Worm (Caenorhabditis elegans) whole organism, L1 larva: Measurements from ENCODE around the gene tmem-138.

Source experiments
- C04F5.9 ChIP-seq: sonication (generic microtip); optimal IDR thresholded peaks from 2 replicates; lab custom pipeline; 2016; ENCODE audit warnings: missing genetic modification characterization, missing compliant biosample characterization
- C16A3.4 ChIP-seq: fragments of 150-350 bp; optimal IDR thresholded peaks from 2 replicates; lab custom pipeline; 2014; ENCODE audit warnings: missing biosample characterization, missing genetic modification characterization
- F16B12.6 ChIP-seq: fragments of 150-350 bp; optimal IDR thresholded peaks from 2 replicates; lab custom pipeline; 2014; ENCODE audit warnings: missing biosample characterization, missing genetic modification characterization
- aly-2 ChIP-seq: fragments of 150-350 bp; optimal IDR thresholded peaks from 2 replicates; lab custom pipeline; 2014; ENCODE audit warnings: missing biosample characterization, missing genetic modification characterization
- ama-1 ChIP-seq: fragments of 150-350 bp; optimal IDR thresholded peaks from 2 replicates; lab custom pipeline; 2014
- blmp-1 ChIP-seq: fragments of 150-350 bp; optimal IDR thresholded peaks from 2 replicates; lab custom pipeline; 2014; ENCODE audit warnings: missing biosample characterization, missing genetic modification characterization
- ceh-63 ChIP-seq: fragments of 200-800 bp; sonication (Bioruptor generic); optimal IDR thresholded peaks from 2 replicates; lab custom pipeline; 2018; ENCODE audit warnings: mild to moderate bottlenecking, missing genetic modification characterization, missing compliant biosample characterization
- ceh-8 ChIP-seq: fragments of 200-800 bp; sonication (Bioruptor generic); optimal IDR thresholded peaks from 2 replicates; lab custom pipeline; 2018; ENCODE audit warnings: mild to moderate bottlenecking, missing genetic modification characterization, moderate library complexity, missing compliant biosample characterization
- ceh-82 ChIP-seq, 3 experiments: fragments of 150-350 bp in 1 of 3; sonication (generic microtip) in 2 of 3; optimal IDR thresholded peaks; 2 replicates each; lab custom pipeline; 2014 to 2017; ENCODE audit warnings: missing biosample characterization in 3 of 3, missing genetic modification characterization in 3 of 3
- ceh-88 ChIP-seq: fragments of 200-800 bp; sonication (Bioruptor generic); IDR thresholded peaks from 2 replicates; pipeline ENCODE4 v1.3.6; 2022; ENCODE audit warnings: missing genetic modification characterization, missing compliant biosample characterization
- ceh-90 ChIP-seq: sonication (generic microtip); optimal IDR thresholded peaks from 2 replicates; lab custom pipeline; 2016; ENCODE audit warnings: missing genetic modification characterization, missing compliant biosample characterization
- ces-1 ChIP-seq: fragments of 150-350 bp; optimal IDR thresholded peaks from 2 replicates; lab custom pipeline; 2014; ENCODE audit warnings: missing biosample characterization, missing genetic modification reagents, missing genetic modification characterization
- dpl-1 ChIP-seq, 3 experiments: fragments of 150-350 bp in 2 of 3; sonication (generic microtip) in 1 of 3; optimal IDR thresholded peaks; 2 replicates each; lab custom pipeline; 2014 to 2017; ENCODE audit warnings: missing biosample characterization in 3 of 3, missing genetic modification characterization in 3 of 3, missing genetic modification reagents in 3 of 3
- dsc-1 ChIP-seq: sonication (generic microtip); optimal IDR thresholded peaks from 2 replicates; lab custom pipeline; 2016; ENCODE audit warnings: mild to moderate bottlenecking, missing genetic modification characterization, missing compliant biosample characterization
- efl-3 ChIP-seq: fragments of 200-800 bp; sonication (Bioruptor generic); optimal IDR thresholded peaks from 2 replicates; lab custom pipeline; 2018; ENCODE audit warnings: mild to moderate bottlenecking, missing genetic modification characterization, missing compliant biosample characterization
- elt-3 ChIP-seq, 6 experiments: fragments of 150-350 bp in 1 of 6; sonication (generic microtip); optimal IDR thresholded peaks; 2 replicates each; lab custom pipeline; 2017 to 2018; ENCODE audit warnings: missing biosample characterization in 6 of 6, missing genetic modification characterization in 6 of 6, inconsistent platforms in 1 of 6
- fkh-4 ChIP-seq: sonication (generic microtip); optimal IDR thresholded peaks from 2 replicates; lab custom pipeline; 2016; ENCODE audit warnings: missing compliant biosample characterization, missing genetic modification characterization, borderline replicate concordance
- fkh-8 ChIP-seq: sonication (generic microtip); optimal IDR thresholded peaks from 2 replicates; lab custom pipeline; 2016; ENCODE audit warnings: mild to moderate bottlenecking, missing genetic modification characterization, missing compliant biosample characterization
- fos-1 ChIP-seq: fragments of 150-350 bp; optimal IDR thresholded peaks from 2 replicates; lab custom pipeline; 2014; ENCODE audit warnings: missing biosample characterization, missing genetic modification characterization
- grh-1 ChIP-seq: fragments of 200-800 bp; sonication (Bioruptor generic); IDR thresholded peaks from 2 replicates; pipeline ENCODE4 v1.3.6; 2022; ENCODE audit warnings: missing genetic modification reagents, missing genetic modification characterization, missing compliant biosample characterization
- hlh-4 ChIP-seq: sonication (generic microtip); optimal IDR thresholded peaks from 2 replicates; lab custom pipeline; 2016; ENCODE audit warnings: mild to moderate bottlenecking, missing genetic modification characterization, missing compliant biosample characterization
- hpl-2 ChIP-seq: fragments of 150-350 bp; optimal IDR thresholded peaks from 2 replicates; lab custom pipeline; 2014; ENCODE audit warnings: missing biosample characterization, missing genetic modification reagents, missing genetic modification characterization
- irx-1 ChIP-seq: sonication (generic microtip); optimal IDR thresholded peaks from 2 replicates; lab custom pipeline; 2016; ENCODE audit warnings: missing genetic modification characterization, missing compliant biosample characterization
- isw-1 ChIP-seq: fragments of 200-800 bp; sonication (Bioruptor generic); IDR thresholded peaks from 2 replicates; pipeline ENCODE4 v1.3.6; 2022; ENCODE audit warnings: missing genetic modification characterization, missing compliant biosample characterization
- jun-1 ChIP-seq: fragments of 150-350 bp; optimal IDR thresholded peaks from 2 replicates; lab custom pipeline; 2014; ENCODE audit warnings: missing biosample characterization, missing genetic modification reagents, missing genetic modification characterization
- lin-39 ChIP-seq: fragments of 150-350 bp; optimal IDR thresholded peaks from 2 replicates; lab custom pipeline; 2014; ENCODE audit warnings: missing biosample characterization, missing genetic modification reagents, missing genetic modification characterization
- lsy-2 ChIP-seq, 2 experiments: fragments of 150-350 bp; optimal IDR thresholded peaks; 2 replicates each; lab custom pipeline; 2014; ENCODE audit warnings: missing biosample characterization in 2 of 2, missing genetic modification characterization in 2 of 2
- mab-9 ChIP-seq: fragments of 200-800 bp; sonication (Bioruptor generic); IDR thresholded peaks from 2 replicates; pipeline ENCODE4 v1.3.6; 2022; ENCODE audit warnings: missing genetic modification reagents, missing genetic modification characterization, missing compliant biosample characterization
- mdl-1 ChIP-seq, 2 experiments: fragments of 150-350 bp; optimal IDR thresholded peaks; 2 replicates each; lab custom pipeline; 2014 to 2017; ENCODE audit warnings: missing biosample characterization in 2 of 2, missing genetic modification characterization in 2 of 2, inconsistent platforms in 1 of 2
- mef-2 ChIP-seq: fragments of 150-350 bp; optimal IDR thresholded peaks from 2 replicates; lab custom pipeline; 2014; ENCODE audit warnings: missing biosample characterization, missing genetic modification characterization
- mep-1 ChIP-seq: fragments of 150-350 bp; optimal IDR thresholded peaks from 2 replicates; lab custom pipeline; 2014; ENCODE audit warnings: missing biosample characterization, missing genetic modification characterization
- nhr-12 ChIP-seq: sonication (generic microtip); optimal IDR thresholded peaks from 2 replicates; lab custom pipeline; 2017; ENCODE audit warnings: missing biosample characterization, missing genetic modification characterization
- nhr-20 ChIP-seq: sonication (generic microtip); optimal IDR thresholded peaks from 2 replicates; lab custom pipeline; 2016; ENCODE audit warnings: mild to moderate bottlenecking, missing genetic modification characterization, missing compliant biosample characterization
- nhr-237 ChIP-seq: fragments of 150-350 bp; optimal IDR thresholded peaks from 2 replicates; lab custom pipeline; 2014; ENCODE audit warnings: missing biosample characterization, missing genetic modification characterization
- nhr-28 ChIP-seq: fragments of 150-350 bp; optimal IDR thresholded peaks from 2 replicates; lab custom pipeline; 2014; ENCODE audit warnings: missing biosample characterization, missing genetic modification characterization
- nhr-77 ChIP-seq: fragments of 150-350 bp; optimal IDR thresholded peaks from 2 replicates; lab custom pipeline; 2014; ENCODE audit warnings: missing biosample characterization, missing genetic modification characterization
- nhr-84 ChIP-seq: sonication (generic microtip); optimal IDR thresholded peaks from 2 replicates; lab custom pipeline; 2017; ENCODE audit warnings: missing biosample characterization, missing genetic modification characterization
- nhr-85 ChIP-seq: sonication (generic microtip); peaks from one replicate; lab custom pipeline; 2016; ENCODE audit warnings: missing genetic modification characterization, inconsistent platforms, missing compliant biosample characterization
- pag-3 ChIP-seq: sonication (generic microtip); optimal IDR thresholded peaks from 2 replicates; lab custom pipeline; 2017; ENCODE audit warnings: missing genetic modification characterization, mild to moderate bottlenecking, missing compliant biosample characterization, antibody characterized with exemption, borderline replicate concordance; ENCODE audit not compliant: insufficient read depth
- pax-3 ChIP-seq: fragments of 200-800 bp; sonication (Bioruptor generic); optimal IDR thresholded peaks from 2 replicates; lab custom pipeline; 2018; ENCODE audit warnings: mild to moderate bottlenecking, missing genetic modification characterization, moderate library complexity, missing compliant biosample characterization
- skn-1 ChIP-seq: fragments of 150-350 bp; optimal IDR thresholded peaks from 2 replicates; lab custom pipeline; 2014; ENCODE audit warnings: missing biosample characterization, missing genetic modification characterization
- snu-23 ChIP-seq: sonication (generic microtip); optimal IDR thresholded peaks from 2 replicates; lab custom pipeline; 2016; ENCODE audit warnings: missing genetic modification characterization, missing compliant biosample characterization
- sptf-1 ChIP-seq: fragments of 150-350 bp; optimal IDR thresholded peaks from 2 replicates; lab custom pipeline; 2014; ENCODE audit warnings: missing biosample characterization, missing genetic modification characterization
- sup-37 ChIP-seq: fragments of 200-800 bp; sonication (Bioruptor generic); optimal IDR thresholded peaks from 2 replicates; lab custom pipeline; 2018; ENCODE audit warnings: mild to moderate bottlenecking, missing genetic modification characterization, missing compliant biosample characterization
- swsn-7 ChIP-seq: sonication (generic microtip); optimal IDR thresholded peaks from 2 replicates; lab custom pipeline; 2016; ENCODE audit warnings: missing genetic modification characterization, missing compliant biosample characterization
- tbx-2 ChIP-seq: sonication (generic microtip); optimal IDR thresholded peaks from 2 replicates; lab custom pipeline; 2016; ENCODE audit warnings: missing genetic modification characterization, missing compliant biosample characterization
- unc-86 ChIP-seq: sonication (generic microtip); optimal IDR thresholded peaks from 2 replicates; lab custom pipeline; 2016; ENCODE audit warnings: missing genetic modification characterization, missing compliant biosample characterization
- vab-15 ChIP-seq: sonication (generic microtip); optimal IDR thresholded peaks from 2 replicates; lab custom pipeline; 2017; ENCODE audit warnings: missing genotype, mild to moderate bottlenecking, missing genetic modification characterization, missing compliant biosample characterization
- ztf-11 ChIP-seq, 2 experiments: sonication (generic microtip); optimal IDR thresholded peaks; 2 replicates each; lab custom pipeline; 2016 to 2017; ENCODE audit warnings: missing genetic modification characterization in 2 of 2, missing biosample characterization in 1 of 2, missing compliant biosample characterization in 1 of 2
- ztf-4 ChIP-seq: fragments of 150-350 bp; optimal IDR thresholded peaks from 2 replicates; lab custom pipeline; 2014; ENCODE audit warnings: missing biosample characterization, missing genetic modification characterization

tmem-138 gene

ce11 chrII:8143278-8143931 lies 13.7 kb upstream of the tmem-138 start, which contains the start of the genes ints-11 and rpl-10 (continued):
- TF ChIP-seq skn-1 (peak; percentile 56), ces-1 (no peak), snu-23 (GFP tag; lab: Kevin White, UChicago) (peak; percentile 73), ceh-88 (GFP tag; lab: Robert Waterston, UW) (no peak), dpl-1 (GFP tag; optimal IDR thresholded peaks at IDR 0.05; lab: Kevin White, UChicago) (peak; percentile 51 to 74 (median 71)), aly-2 (no peak), blmp-1 (peak; percentile 66), mdl-1 (tag; optimal IDR thresholded peaks at IDR 0.05; lab: Kevin White, UChicago) (peak in 1 of 2 experiments; percentile 29), vab-15 (tag; lab: Kevin White, UChicago) (no peak), swsn-7 (tag; lab: Kevin White, UChicago) (peak; percentile 29), grh-1 (no peak), ztf-11 (tag; optimal IDR thresholded peaks at IDR 0.05; lab: Kevin White, UChicago) (no peak), nhr-237 (tag; lab: Kevin White, UChicago) (no peak), ceh-8 (GFP tag; lab: Kevin White, UChicago) (no peak), mep-1 (peak; percentile 72), F16B12.6 (tag; lab: Kevin White, UChicago) (peak; percentile 83), jun-1 (no peak), pax-3 (tag; lab: Kevin White, UChicago) (no peak), irx-1 (tag; lab: Kevin White, UChicago) (no peak), nhr-77 (tag; lab: Kevin White, UChicago) (no peak), nhr-84 (tag; lab: Kevin White, UChicago) (no peak), C16A3.4 (peak; percentile 59), nhr-20 (tag; lab: Kevin White, UChicago) (peak; percentile 27), ceh-82 (tag; optimal IDR thresholded peaks at IDR 0.05; lab: Kevin White, UChicago) (peak in 2 of 3 experiments; percentile 28 to 63), pag-3 (tag; lab: Kevin White, UChicago) (no peak), unc-86 (tag; lab: Kevin White, UChicago) (no peak), sup-37 (GFP tag; lab: Kevin White, UChicago) (no peak), ceh-90 (no peak), nhr-85 (tag; lab: Kevin White, UChicago) (peak; percentile 72), mef-2 (tag; lab: Kevin White, UChicago) (no peak), C04F5.9 (tag; lab: Kevin White, UChicago) (peak; percentile 41), dsc-1 (tag; lab: Kevin White, UChicago) (no peak), fkh-8 (no peak), fos-1 (tag; lab: Kevin White, UChicago) (no peak), mab-9 (GFP tag; lab: Robert Waterston, UW) (no peak), ama-1 (no peak), sptf-1 (tag; lab: Kevin White, UChicago) (no peak), lin-39 (no peak), ztf-4 (tag; lab: Kevin White, UChicago) (no peak), hpl-2 (GFP tag; lab: Kevin White, UChicago) (no peak), nhr-28 (tag; lab: Kevin White, UChicago) (no peak), elt-3 (tag; optimal IDR thresholded peaks at IDR 0.05; lab: Kevin White, UChicago) (peak in 1 of 6 experiments; percentile 33), hlh-4 (tag; lab: Kevin White, UChicago) (no peak), fkh-4 (tag; lab: Kevin White, UChicago) (no peak), tbx-2 (tag; lab: Kevin White, UChicago) (peak; percentile 19), lsy-2 (tag; optimal IDR thresholded peaks at IDR 0.05; lab: Kevin White, UChicago) (peak; percentile 89 to 98), efl-3 (no peak), ceh-63 (GFP tag; lab: Kevin White, UChicago) (no peak), nhr-12 (tag; lab: Kevin White, UChicago) (no peak), isw-1 (GFP tag; lab: Robert Waterston, UW) (peak; percentile 31)
